Worm (Caenorhabditis elegans): ENCODE measurements around the gene K12H4.7.

The K12H4.7 gene

DNA sequence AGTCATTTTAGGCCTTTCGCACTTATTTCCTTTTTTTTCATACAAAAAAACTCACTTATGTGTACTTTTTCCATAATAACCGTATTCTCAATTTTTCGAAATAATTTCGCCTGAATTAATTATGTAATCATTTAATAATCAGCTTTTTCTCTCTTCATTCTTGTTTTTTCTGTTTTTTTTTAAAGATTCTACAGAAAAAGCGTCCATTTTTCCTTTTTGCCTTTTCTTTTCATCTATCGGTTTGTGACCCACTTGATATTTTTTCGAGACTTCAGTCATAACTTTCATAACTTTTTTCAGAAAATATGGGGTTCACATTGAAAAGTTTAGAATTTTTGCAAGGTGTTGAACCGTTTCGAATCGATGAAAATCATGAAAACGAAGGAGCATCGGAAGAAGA, 37.4 kb upstream of the K12H4.7 start, which contains the start of gene vms-1:
vms-1 (plus strand) TSS at position 301 of the 400 bp plus-strand sequence.
- TF ChIP-seq pax-1 (tag; optimal IDR thresholded peaks at IDR 0.05), result no peak
- no peak for TF ChIP-seq hlh-15 (tag; optimal IDR thresholded peaks at IDR 0.05)
- TF ChIP-seq lim-6 (tag; optimal IDR thresholded peaks at IDR 0.05), result no peak
- TF ChIP-seq K09A11.1 (tag; optimal IDR thresholded peaks at IDR 0.05; ENCODE audit: insufficient read depth), result no peak
- no peak for TF ChIP-seq ceh-2 (tag; optimal IDR thresholded peaks at IDR 0.05)
- TF ChIP-seq tbx-7 (tag; optimal IDR thresholded peaks at IDR 0.05), result no peak
- TF ChIP-seq ama-1 (optimal IDR thresholded peaks at IDR 0.05), result no peak
- TF ChIP-seq hlh-30 (tag; optimal IDR thresholded peaks at IDR 0.05; ENCODE audit: insufficient read depth), result no peak
- no peak for TF ChIP-seq tbx-2 (tag; optimal IDR thresholded peaks at IDR 0.05)
- TF ChIP-seq sdc-2 (tag; optimal IDR thresholded peaks at IDR 0.05), result no peak
- TF ChIP-seq ceh-34 (tag; optimal IDR thresholded peaks at IDR 0.05), result no peak
- no peak for TF ChIP-seq elt-4 (tag; optimal IDR thresholded peaks at IDR 0.05)
- no peak for TF ChIP-seq fkh-10 (GFP tag; optimal IDR thresholded peaks at IDR 0.05)
- TF ChIP-seq ceh-9 (tag; optimal IDR thresholded peaks at IDR 0.05), result no peak
- TF ChIP-seq nfya-1 (tag; optimal IDR thresholded peaks at IDR 0.05), result no peak
- no peak for TF ChIP-seq ceh-24 (tag; optimal IDR thresholded peaks at IDR 0.05)
- no peak for TF ChIP-seq pag-3 (tag; optimal IDR thresholded peaks at IDR 0.05; ENCODE audit: borderline replicate concordance)

DNA sequence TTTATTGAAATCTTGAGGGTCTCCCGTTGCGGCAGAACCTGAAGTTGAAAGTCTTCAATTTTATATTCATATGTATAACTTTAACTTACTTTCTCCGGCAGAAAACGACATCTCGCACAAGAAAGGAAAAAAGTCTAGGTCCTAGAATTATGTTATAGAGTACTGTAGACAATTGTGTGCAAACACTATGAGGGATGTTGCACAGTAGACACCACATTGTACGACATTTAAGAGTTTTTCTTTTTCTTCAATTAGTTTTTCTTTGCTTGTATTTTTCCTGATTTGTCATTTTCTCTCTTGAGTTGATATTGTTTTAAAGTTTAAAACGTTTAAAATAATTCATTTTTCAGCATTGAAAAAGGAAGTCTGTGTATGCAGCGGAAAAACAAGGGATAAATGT, 34.5 kb upstream of the K12H4.7 start, which contains the start of the genes K06H7.7 and grp-1:
K06H7.7 (minus strand) TSS at position 121 of the 400 bp plus-strand sequence.
grp-1 (plus strand) TSS at position 351 of the 400 bp plus-strand sequence.
- peak; percentile 37 for TF ChIP-seq nfya-1 (tag; optimal IDR thresholded peaks at IDR 0.05)
- peak; percentile 98 for TF ChIP-seq pros-1 (tag; optimal IDR thresholded peaks at IDR 0.05)
- TF ChIP-seq fax-1 (tag; optimal IDR thresholded peaks at IDR 0.05), result no peak
- TF ChIP-seq unc-42 (tag; optimal IDR thresholded peaks at IDR 0.05), result peak; percentile 24
- peak; percentile 25 for TF ChIP-seq ceh-30 (tag; optimal IDR thresholded peaks at IDR 0.05)
- TF ChIP-seq unc-55 (GFP tag; optimal IDR thresholded peaks at IDR 0.05), result peak; percentile 12
- no peak for TF ChIP-seq unc-3 (GFP tag; conservative IDR thresholded peaks at IDR 0.05)
- TF ChIP-seq unc-3 (tag; optimal IDR thresholded peaks at IDR 0.05), result no peak

DNA sequence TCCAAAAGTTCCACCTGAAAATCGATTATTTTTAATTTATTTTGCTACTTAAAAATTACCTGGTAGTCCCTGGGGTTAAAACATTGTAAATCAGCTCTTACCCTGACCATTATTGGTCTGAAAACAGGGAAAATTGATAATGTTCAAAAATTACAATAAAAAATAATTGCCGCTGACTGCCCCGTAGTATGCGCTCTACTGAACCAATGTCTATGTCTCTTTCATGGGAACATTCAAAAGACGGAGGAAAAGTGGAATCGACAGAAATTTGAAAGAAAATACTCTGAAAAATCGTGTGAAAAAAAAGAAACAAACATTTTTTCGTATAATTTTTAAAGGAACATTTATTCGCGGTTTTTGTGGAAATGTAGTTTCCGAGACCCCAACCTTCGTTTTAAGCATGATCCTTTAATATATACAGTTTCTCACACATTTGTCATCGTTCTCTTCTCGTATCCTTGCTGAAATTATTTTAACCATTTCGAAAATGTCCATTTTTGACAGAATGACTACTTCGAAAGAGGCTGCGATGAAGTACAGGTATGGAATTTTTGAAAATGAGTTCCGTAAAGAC, 29.4 kb upstream of the K12H4.7 start, which contains the start of the genes dcr-1 and apc-2:
dcr-1 (minus strand) TSS at position 117 of the 574 bp plus-strand sequence.
apc-2 (plus strand) TSS at position 465 of the 574 bp plus-strand sequence.
- TF ChIP-seq syd-9 (tag; optimal IDR thresholded peaks at IDR 0.05), result no peak
- no peak for TF ChIP-seq ceh-6 (GFP tag; optimal IDR thresholded peaks at IDR 0.05)
- no peak for TF ChIP-seq pha-2 (tag; optimal IDR thresholded peaks at IDR 0.05)
- TF ChIP-seq hlh-30 (tag; optimal IDR thresholded peaks at IDR 0.05; ENCODE audit: insufficient read depth), result no peak
- no peak for TF ChIP-seq ztf-16 (tag; optimal IDR thresholded peaks at IDR 0.05)
- no peak for TF ChIP-seq dve-1 (tag; optimal IDR thresholded peaks at IDR 0.05)
- no peak for TF ChIP-seq ceh-18 (tag; optimal IDR thresholded peaks at IDR 0.05)

DNA sequence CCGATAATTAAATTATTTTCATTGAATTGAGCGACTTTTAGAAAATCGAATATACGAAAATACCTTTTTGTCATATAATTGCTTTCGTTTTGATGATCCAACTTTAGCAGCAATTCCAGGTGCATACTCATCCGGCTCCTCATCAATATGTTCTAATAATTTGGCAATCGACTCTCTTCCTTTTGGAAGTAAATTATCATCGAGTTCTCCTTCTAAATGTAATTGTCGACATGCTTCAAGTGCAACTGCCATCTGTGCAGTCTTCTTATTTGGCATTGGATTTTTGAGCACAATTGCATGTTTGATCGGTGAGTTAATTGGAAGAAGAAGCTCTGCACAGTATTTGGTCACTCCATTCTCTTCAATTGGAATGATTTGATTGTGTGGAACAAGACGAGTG, 26.3 kb upstream of the K12H4.7 start:
- TF ChIP-seq sdc-2 (tag; optimal IDR thresholded peaks at IDR 0.05) (no peak), pag-3 (tag; optimal IDR thresholded peaks at IDR 0.05; ENCODE audit: borderline replicate concordance) (no peak), ahr-1 (tag; optimal IDR thresholded peaks at IDR 0.05) (no peak), nfya-1 (tag; optimal IDR thresholded peaks at IDR 0.05) (no peak), Y22D7AL.16 (tag; optimal IDR thresholded peaks at IDR 0.05) (no peak), pqm-1 (tag; optimal IDR thresholded peaks at IDR 0.05) (no peak)

DNA sequence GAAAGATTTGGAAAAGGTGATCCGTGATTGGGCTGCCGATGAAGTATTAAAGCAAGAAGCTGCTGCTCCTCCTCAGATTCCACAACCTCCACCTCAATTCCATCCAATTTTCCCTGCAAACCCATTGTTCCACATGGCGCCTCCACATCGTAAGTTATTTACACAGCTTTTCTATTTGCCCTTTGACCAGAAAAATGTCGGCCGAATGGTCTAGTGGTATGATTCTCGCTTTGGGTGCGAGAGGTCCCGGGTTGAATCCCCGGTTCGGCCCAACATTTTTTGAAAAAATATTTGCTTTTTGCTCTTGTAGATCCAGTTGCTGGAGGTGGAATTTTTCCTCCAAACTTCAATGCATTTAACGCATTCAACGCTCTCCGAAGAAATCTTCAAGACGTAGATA, 18.3 kb upstream of the K12H4.7 start:
- peak; percentile 32 for TF ChIP-seq ceh-6 (GFP tag; optimal IDR thresholded peaks at IDR 0.05)
- no peak for TF ChIP-seq F13H6.1 (tag; optimal IDR thresholded peaks at IDR 0.05)
- peak; percentile 72 for TF ChIP-seq pros-1 (tag; optimal IDR thresholded peaks at IDR 0.05)
- TF ChIP-seq rnt-1 (tag; optimal IDR thresholded peaks at IDR 0.05), result no peak
